Worm (Caenorhabditis elegans): Measurements from ENCODE around the gene T07G12.5.

The T07G12.5 gene

ce11 chrIV:10570065-10570464 is 25.1 kb upstream of the T07G12.5 start:
- TF ChIP-seq sptf-1 (tag; optimal IDR thresholded peaks at IDR 0.05), result no peak
- TF ChIP-seq elt-3 (tag; optimal IDR thresholded peaks at IDR 0.05), result peak; percentile 41
- TF ChIP-seq ceh-83 (GFP tag; optimal IDR thresholded peaks at IDR 0.05), result no peak
- TF ChIP-seq blmp-1 (tag; optimal IDR thresholded peaks at IDR 0.05), result peak; percentile 4
- peak; percentile 37 for TF ChIP-seq zip-8 (tag; optimal IDR thresholded peaks at IDR 0.05)

DNA sequence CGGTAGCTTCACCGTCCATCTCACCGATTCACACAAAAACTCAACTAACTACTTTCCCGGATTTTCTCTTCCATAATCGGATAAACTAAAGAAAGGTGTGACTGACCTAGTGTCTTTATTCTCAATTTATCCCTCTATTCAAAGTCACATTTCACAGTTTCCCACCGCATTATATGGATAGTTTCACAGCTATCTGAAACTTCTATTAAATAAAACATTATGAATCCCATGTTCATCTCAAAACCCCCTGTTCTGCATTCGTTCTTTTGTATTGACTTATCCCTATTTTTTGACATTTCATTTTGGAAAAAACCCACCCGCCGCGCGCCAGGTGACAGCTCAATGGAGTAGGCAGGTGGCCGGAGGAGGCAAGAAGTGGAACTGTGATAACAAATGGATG is 22.9 kb upstream of the T07G12.5 start:
- no peak for TF ChIP-seq sem-2 (GFP tag; optimal IDR thresholded peaks at IDR 0.05)
- TF ChIP-seq ceh-39 (tag; optimal IDR thresholded peaks at IDR 0.05), result no peak
- TF ChIP-seq mls-2 (tag; optimal IDR thresholded peaks at IDR 0.05), result no peak
- no peak for TF ChIP-seq sptf-1 (tag; optimal IDR thresholded peaks at IDR 0.05)
- TF ChIP-seq tbx-8 (GFP tag; optimal IDR thresholded peaks at IDR 0.05), result no peak
- no peak for TF ChIP-seq ztf-11 (tag; optimal IDR thresholded peaks at IDR 0.05)
- TF ChIP-seq nhr-12 (tag; optimal IDR thresholded peaks at IDR 0.05), result no peak
- no peak for TF ChIP-seq M03D4.4 (tag; optimal IDR thresholded peaks at IDR 0.05)
- no peak for TF ChIP-seq drap-1 (GFP tag; optimal IDR thresholded peaks at IDR 0.05)
- TF ChIP-seq unc-39 (tag; optimal IDR thresholded peaks at IDR 0.05), result no peak
- no peak for TF ChIP-seq nhr-76 (tag; optimal IDR thresholded peaks at IDR 0.05)
- no peak for TF ChIP-seq elt-1 (tag; optimal IDR thresholded peaks at IDR 0.05; ENCODE audit: borderline replicate concordance, insufficient read depth)
- no peak for TF ChIP-seq elt-3 (tag; optimal IDR thresholded peaks at IDR 0.05)
- TF ChIP-seq ces-1 (GFP tag; optimal IDR thresholded peaks at IDR 0.05), result no peak
- TF ChIP-seq nhr-2 (tag; optimal IDR thresholded peaks at IDR 0.05), result no peak
- TF ChIP-seq ceh-43 (GFP tag; optimal IDR thresholded peaks at IDR 0.05), result no peak
- TF ChIP-seq ceh-83 (GFP tag; optimal IDR thresholded peaks at IDR 0.05), result no peak
- no peak for TF ChIP-seq nhr-28 (tag; optimal IDR thresholded peaks at IDR 0.05)
- no peak for TF ChIP-seq lsy-2 (tag; optimal IDR thresholded peaks at IDR 0.05)

DNA sequence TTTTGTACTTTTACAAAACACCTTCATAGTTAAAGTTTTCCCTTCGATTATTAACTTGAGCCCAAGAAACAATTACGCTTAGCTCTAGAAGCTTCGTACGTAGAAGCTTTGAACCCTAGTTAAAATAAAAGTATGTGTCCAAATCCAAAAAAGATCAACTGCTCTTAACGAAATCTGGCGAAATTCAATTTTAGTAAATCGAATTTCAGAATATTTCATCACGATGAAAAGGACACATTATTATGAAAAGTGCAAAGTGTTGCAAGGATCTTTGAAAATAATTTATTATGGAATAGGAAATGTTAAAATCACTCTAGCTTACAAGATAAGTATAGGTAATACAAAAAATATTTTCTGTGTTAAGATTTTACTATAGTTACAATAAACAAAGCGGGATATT is 20.3 kb upstream of the T07G12.5 start:
- TF ChIP-seq ces-1 (GFP tag; optimal IDR thresholded peaks at IDR 0.05) (peak; percentile 67), cnd-1 (tag; optimal IDR thresholded peaks at IDR 0.05) (no peak)

DNA sequence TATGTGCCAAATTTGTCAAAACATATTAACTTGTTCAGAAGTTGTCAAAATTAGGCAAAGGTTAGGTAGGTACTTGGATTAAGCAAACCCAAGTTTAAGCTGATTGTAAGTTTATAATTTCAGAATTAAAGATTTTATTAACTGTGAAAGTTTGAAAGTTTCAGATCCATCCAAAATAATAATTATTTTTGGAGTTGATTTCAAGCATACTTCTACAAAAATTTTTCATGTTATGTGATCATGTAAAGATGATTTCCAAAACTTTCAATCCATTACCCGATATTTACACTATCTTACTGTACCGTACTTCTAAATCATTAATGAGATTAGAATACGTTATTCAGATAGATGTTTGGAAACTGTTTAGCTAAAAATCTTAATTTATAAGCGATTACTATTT is 19.7 kb upstream of the T07G12.5 start:
- TF ChIP-seq elt-3 (tag; optimal IDR thresholded peaks at IDR 0.05), result no peak
- no peak for TF ChIP-seq blmp-1 (tag; optimal IDR thresholded peaks at IDR 0.05)
- no peak for TF ChIP-seq elt-1 (tag; optimal IDR thresholded peaks at IDR 0.05; ENCODE audit: borderline replicate concordance, insufficient read depth)
- no peak for TF ChIP-seq nhr-76 (tag; optimal IDR thresholded peaks at IDR 0.05)
- TF ChIP-seq tbx-8 (GFP tag; optimal IDR thresholded peaks at IDR 0.05), result no peak
- TF ChIP-seq unc-120 (tag; optimal IDR thresholded peaks at IDR 0.05; ENCODE audit: poor library complexity, severe bottlenecking), result no peak
- TF ChIP-seq ztf-11 (tag; optimal IDR thresholded peaks at IDR 0.05), result no peak

ce11 chrIV:10561605-10562004 is 16.7 kb upstream of the T07G12.5 start, which contains the start of gene him-8:
TSS of gene him-8 (plus strand) at chrIV:10561905.
- TF ChIP-seq drap-1 (GFP tag; optimal IDR thresholded peaks at IDR 0.05), result no peak
- no peak for TF ChIP-seq blmp-1 (tag; optimal IDR thresholded peaks at IDR 0.05)

DNA sequence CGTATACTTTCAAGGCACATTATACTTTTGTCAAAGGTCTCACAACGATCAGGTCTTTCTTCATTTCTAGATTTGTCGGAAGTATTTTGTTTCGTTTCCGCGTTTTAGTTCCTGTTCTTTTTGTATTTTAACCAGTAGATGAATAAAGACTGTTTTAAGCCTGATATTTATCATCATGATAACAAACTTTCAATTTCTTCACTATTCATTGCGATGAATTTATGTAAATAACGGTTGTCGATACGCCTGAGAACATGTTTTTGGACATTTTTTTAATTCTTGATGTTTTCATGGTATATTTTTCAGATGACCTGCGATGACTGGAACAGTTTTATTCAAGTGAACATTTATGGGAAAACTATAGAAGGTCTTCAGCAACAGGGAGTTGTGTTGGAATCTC is 13.5 kb upstream of the T07G12.5 start, which contains the start of gene zim-3:
Gene zim-3, plus strand, starts transcription at position 301 of the 400 bp plus-strand sequence.
- TF ChIP-seq blmp-1 (tag; optimal IDR thresholded peaks at IDR 0.05) (no peak), hlh-1 (tag; optimal IDR thresholded peaks at IDR 0.05) (no peak), zip-8 (tag; optimal IDR thresholded peaks at IDR 0.05) (no peak), pha-4 (tag; optimal IDR thresholded peaks at IDR 0.05) (no peak), elt-3 (tag; optimal IDR thresholded peaks at IDR 0.05) (no peak), lin-32 (GFP tag; optimal IDR thresholded peaks at IDR 0.05) (no peak), lin-13 (tag; optimal IDR thresholded peaks at IDR 0.05) (no peak)

DNA sequence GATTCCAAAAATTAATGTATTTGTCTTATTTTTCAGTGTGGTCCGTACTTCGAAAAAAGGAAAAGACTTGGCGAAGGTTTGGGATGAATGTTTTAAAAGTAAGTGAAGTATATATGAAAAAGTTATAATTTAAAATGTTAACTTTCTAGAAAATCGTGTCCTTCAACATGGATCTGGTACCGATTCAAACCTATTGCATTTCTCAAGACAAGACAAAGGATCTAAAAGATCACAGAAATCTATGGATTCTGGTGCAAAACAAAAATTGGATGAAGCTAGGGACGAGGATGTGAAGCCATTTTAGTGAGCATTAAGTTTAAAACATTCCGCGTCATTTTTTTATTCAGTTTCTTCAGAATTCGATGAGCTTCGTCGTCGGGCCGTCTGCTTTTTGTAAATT is 10.0 kb upstream of the T07G12.5 start, which contains the start of gene zim-2:
Gene zim-2, plus strand, starts transcription at position 301 of the 400 bp plus-strand sequence.
- TF ChIP-seq tbx-8 (GFP tag; optimal IDR thresholded peaks at IDR 0.05) (no peak), mab-5 (tag; optimal IDR thresholded peaks at IDR 0.05) (no peak), sptf-1 (tag; optimal IDR thresholded peaks at IDR 0.05) (no peak), lin-13 (tag; optimal IDR thresholded peaks at IDR 0.05) (no peak), lsy-2 (tag; optimal IDR thresholded peaks at IDR 0.05) (no peak), ces-1 (GFP tag; optimal IDR thresholded peaks at IDR 0.05) (no peak), ztf-11 (tag; optimal IDR thresholded peaks at IDR 0.05) (no peak), mep-1 (tag; optimal IDR thresholded peaks at IDR 0.05) (no peak), nhr-2 (tag; optimal IDR thresholded peaks at IDR 0.05) (no peak), cnd-1 (tag; optimal IDR thresholded peaks at IDR 0.05) (no peak), unc-62 (GFP tag; optimal IDR thresholded peaks at IDR 0.05) (no peak), mls-2 (tag; optimal IDR thresholded peaks at IDR 0.05) (no peak), nhr-237 (tag; optimal IDR thresholded peaks at IDR 0.05) (no peak), lin-32 (GFP tag; optimal IDR thresholded peaks at IDR 0.05) (no peak), nhr-12 (tag; optimal IDR thresholded peaks at IDR 0.05) (no peak), snpc-4 (tag; optimal IDR thresholded peaks at IDR 0.05) (no peak), pha-4 (tag; optimal IDR thresholded peaks at IDR 0.05) (no peak), ceh-39 (tag; optimal IDR thresholded peaks at IDR 0.05) (no peak), flh-1 (GFP tag; optimal IDR thresholded peaks at IDR 0.05) (no peak), bed-3 (GFP tag; optimal IDR thresholded peaks at IDR 0.05) (no peak)
